Worm (Caenorhabditis elegans): ENCODE data around the gene C08E3.14.
"Not testable (repeated sequence)": the region's sequence is repeated elsewhere in the genome, so short reads cannot be mapped to it uniquely, and the experiment has no call there.

C08E3.14 gene

DNA sequence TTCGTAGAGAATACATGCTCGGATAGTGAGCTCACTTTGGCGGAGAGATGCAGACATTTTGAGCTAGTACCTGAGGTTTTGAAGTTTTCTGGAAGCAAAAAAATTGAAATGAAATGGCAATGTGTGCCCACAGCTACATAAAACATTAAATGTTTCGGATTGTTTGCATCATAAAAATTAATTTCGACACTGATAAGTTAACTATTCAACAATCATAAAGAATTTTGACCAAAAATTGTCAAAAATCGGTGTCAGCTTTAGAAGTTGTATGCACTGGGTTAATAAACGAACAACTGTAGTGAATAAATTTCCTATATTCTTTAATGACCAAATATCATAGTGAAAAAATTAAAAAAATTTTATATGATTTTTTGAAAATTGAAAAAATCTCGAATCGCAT lies 6.8 kb upstream of the C08E3.14 start, which contains the start of gene fbxa-166:
Gene fbxa-166 (minus strand): TSS at position 101 of the 400 bp plus-strand sequence.
- TF ChIP-seq T22C8.4 (GFP tag; IDR thresholded peaks at IDR 0.05) (no peak), klf-2 (GFP tag; conservative IDR thresholded peaks at IDR 0.05) (no peak), ztf-23 (GFP tag; IDR thresholded peaks at IDR 0.05) (no peak), ztf-29 (GFP tag; IDR thresholded peaks at IDR 0.05) (no peak), tab-1 (GFP tag; IDR thresholded peaks at IDR 0.05) (no peak), med-1 (GFP tag; optimal IDR thresholded peaks at IDR 0.05; ENCODE audit: insufficient read depth) (no peak), flt-1 (GFP tag; IDR thresholded peaks at IDR 0.05) (no peak), ref-1 (GFP tag; conservative IDR thresholded peaks at IDR 0.05) (no peak), cog-1 (tag; optimal IDR thresholded peaks at IDR 0.05) (no peak)

DNA sequence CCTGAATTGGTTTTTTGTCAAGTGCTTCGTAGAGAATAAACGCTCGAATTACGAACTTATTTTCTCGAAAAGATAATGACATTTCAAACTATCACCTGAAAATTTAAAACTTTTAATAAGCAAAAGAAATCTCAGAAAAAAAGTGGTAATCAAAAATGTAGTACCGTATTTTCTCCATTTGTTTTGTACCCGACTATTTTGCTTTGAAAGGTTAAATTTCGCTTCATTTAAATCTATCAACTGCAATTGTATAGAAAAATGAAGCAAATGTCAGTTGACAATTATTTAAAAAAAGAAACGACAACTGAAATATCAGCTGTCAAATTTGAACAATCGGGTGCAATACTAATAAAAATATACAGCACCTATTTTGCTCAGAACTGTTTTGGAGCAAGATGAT lies 4.6 kb upstream of the C08E3.14 start, which contains the start of gene fbxa-158:
Gene fbxa-158 (minus strand): TSS at position 101 of the 400 bp plus-strand sequence.
- TF ChIP-seq T22C8.4 (GFP tag; IDR thresholded peaks at IDR 0.05): no peak
- no peak for TF ChIP-seq cog-1 (tag; optimal IDR thresholded peaks at IDR 0.05)
- TF ChIP-seq klf-2 (GFP tag; conservative IDR thresholded peaks at IDR 0.05): no peak
- no peak for TF ChIP-seq tab-1 (GFP tag; IDR thresholded peaks at IDR 0.05)
- no peak for TF ChIP-seq ref-1 (GFP tag; conservative IDR thresholded peaks at IDR 0.05)
- TF ChIP-seq ztf-29 (GFP tag; IDR thresholded peaks at IDR 0.05): no peak
- TF ChIP-seq flt-1 (GFP tag; IDR thresholded peaks at IDR 0.05): no peak
- no peak for TF ChIP-seq ztf-23 (GFP tag; IDR thresholded peaks at IDR 0.05)
- TF ChIP-seq med-1 (GFP tag; optimal IDR thresholded peaks at IDR 0.05; ENCODE audit: insufficient read depth): no peak

DNA sequence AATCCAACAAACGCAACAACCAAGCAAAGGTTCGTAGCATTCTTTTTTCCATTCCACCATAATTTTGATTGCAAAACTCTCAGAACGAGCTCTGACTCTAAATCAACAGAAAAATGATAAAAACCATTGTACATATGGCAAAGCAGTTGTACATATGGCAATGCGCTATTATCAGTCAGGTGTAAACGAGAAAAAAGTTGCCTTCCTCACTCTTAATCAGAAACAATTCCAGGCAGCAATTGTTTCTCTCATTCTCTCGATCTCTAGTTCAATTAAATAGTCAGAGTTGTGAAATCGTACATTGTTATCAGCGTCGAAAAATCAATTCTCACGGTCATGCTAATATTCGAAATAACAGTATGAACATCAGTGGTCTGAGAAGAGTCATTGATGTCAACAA lies 4.0 kb upstream of the C08E3.14 start:
- TF ChIP-seq ztf-29 (GFP tag; IDR thresholded peaks at IDR 0.05) (no peak), T22C8.4 (GFP tag; IDR thresholded peaks at IDR 0.05) (no peak), ztf-23 (GFP tag; IDR thresholded peaks at IDR 0.05) (no peak), tab-1 (GFP tag; IDR thresholded peaks at IDR 0.05) (no peak), cog-1 (tag; optimal IDR thresholded peaks at IDR 0.05) (no peak), med-1 (GFP tag; optimal IDR thresholded peaks at IDR 0.05; ENCODE audit: insufficient read depth) (no peak), klf-2 (GFP tag; conservative IDR thresholded peaks at IDR 0.05) (no peak), ref-1 (GFP tag; conservative IDR thresholded peaks at IDR 0.05) (no peak), flt-1 (GFP tag; IDR thresholded peaks at IDR 0.05) (no peak)

DNA sequence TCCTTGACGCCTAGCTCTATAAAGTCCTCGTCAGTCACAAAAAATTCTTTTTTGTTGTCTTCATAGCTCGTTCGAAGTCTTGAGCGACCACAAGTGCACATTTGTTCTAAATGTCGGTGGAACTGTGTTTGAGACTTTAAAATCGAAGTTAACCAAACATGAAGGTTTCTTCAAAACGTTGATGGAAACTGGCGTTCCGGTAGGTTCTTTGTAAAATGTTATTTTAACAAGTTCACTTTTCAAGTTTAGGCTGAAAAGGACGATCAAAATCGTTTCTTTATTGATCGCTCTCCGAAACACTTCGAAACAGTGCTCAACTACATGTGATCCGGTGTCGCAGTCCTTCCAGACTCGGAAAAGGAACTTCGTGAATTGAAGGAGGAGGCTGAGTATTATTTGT lies 1.2 kb upstream of the C08E3.14 start, which contains the start of gene fbxa-160:
Gene fbxa-160 (minus strand): TSS at position 101 of the 400 bp plus-strand sequence.
- TF ChIP-seq ztf-23 (GFP tag; IDR thresholded peaks at IDR 0.05) (no peak), T22C8.4 (GFP tag; IDR thresholded peaks at IDR 0.05) (no peak), tab-1 (GFP tag; IDR thresholded peaks at IDR 0.05) (no peak)

DNA sequence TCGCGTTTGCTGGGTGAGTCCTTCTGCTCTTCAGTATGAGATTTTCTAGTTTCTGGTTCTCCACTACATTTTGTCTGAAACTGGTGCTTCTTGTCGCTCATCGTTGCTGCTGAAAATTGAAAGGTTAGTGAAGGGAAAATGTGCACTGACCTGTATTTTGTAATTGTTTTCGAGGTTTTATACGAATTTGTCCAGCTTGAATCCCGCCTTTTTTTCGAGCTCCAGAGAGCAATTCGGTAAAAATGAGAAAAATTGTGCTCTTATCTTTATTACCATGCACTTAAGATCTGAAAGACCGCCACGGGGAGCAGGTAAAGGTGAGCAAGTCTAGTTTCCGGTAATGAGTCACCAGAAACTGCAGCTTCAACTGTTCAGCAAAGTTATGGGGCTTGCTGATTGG lies 2.0 kb downstream of the C08E3.14 start, which contains the start of gene C08E3.15:
Gene C08E3.15 (minus strand): TSS at position 101 of the 400 bp plus-strand sequence.
- not testable (repeated sequence) for TF ChIP-seq T22C8.4 (GFP tag; IDR thresholded peaks at IDR 0.05); flt-1 (GFP tag; IDR thresholded peaks at IDR 0.05); ref-1 (GFP tag; conservative IDR thresholded peaks at IDR 0.05)

DNA sequence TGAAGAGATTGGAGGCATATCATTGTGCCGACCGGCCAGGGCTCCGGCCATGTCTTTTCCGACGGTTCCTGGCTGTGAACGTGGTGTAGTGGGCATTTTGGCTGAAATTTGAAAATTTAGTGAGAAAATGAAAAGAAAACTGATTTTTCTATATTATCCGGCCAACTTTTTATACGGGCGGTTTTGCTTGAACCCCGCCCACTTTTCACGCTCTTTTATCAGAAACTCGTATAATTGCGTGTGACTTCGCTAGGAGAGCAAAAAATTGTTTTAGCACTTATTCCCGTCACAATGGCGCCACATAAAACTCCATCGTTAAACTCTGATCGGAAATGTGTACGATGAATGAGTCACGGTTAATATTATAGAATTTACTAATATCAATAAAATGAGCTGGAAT lies 6.5 kb downstream of the C08E3.14 start, which contains the start of gene C08E3.13:
Gene C08E3.13 (minus strand): TSS at position 101 of the 400 bp plus-strand sequence.
- not testable (repeated sequence) for TF ChIP-seq ztf-29 (GFP tag; IDR thresholded peaks at IDR 0.05); klf-2 (GFP tag; conservative IDR thresholded peaks at IDR 0.05); T22C8.4 (GFP tag; IDR thresholded peaks at IDR 0.05)

DNA sequence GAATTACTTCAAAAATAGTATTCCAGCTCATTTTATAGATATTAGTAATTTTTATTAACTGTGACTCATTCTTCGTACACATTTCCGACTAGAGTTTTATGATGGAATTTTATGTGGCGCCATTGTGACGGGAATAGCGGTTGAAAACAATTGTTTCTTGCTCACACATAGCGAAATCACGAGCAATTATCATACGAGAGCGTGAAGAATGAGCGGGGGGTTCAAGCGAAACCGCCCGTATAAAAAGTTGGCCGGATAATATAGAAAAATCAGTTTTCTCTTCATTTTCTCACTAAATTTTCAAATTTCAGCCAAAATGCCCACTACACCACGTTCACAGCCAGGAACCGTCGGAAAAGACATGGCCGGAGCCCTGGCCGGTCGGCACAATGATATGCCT lies 7.7 kb downstream of the C08E3.14 start, which contains the start of gene C08E3.1:
Gene C08E3.1 (plus strand): TSS at position 301 of the 400 bp plus-strand sequence.
- TF ChIP-seq ztf-23 (GFP tag; IDR thresholded peaks at IDR 0.05); cog-1 (tag; optimal IDR thresholded peaks at IDR 0.05); T22C8.4 (GFP tag; IDR thresholded peaks at IDR 0.05): not testable (repeated sequence)

DNA sequence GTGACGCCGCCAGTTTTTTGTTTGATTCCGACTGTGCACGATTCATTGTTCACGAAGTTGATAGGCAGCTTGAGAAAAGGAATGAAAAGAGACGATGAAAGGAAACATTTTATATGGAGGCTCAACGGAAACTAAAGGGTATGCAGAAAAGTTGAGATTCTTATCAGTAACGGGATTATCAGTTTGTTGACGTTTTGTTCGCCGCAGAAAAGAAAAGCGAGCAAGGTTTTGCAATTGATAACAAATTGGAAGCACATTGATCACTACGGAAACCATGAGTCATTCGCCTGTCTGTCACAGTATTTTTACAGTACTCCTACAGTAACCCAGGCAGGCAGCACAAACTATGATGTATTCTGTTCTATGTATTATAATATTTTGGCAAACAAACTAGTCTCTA lies 10.2 kb downstream of the C08E3.14 start:
- TF ChIP-seq ztf-29 (GFP tag; IDR thresholded peaks at IDR 0.05) (no peak), ztf-23 (GFP tag; IDR thresholded peaks at IDR 0.05) (no peak), tab-1 (GFP tag; IDR thresholded peaks at IDR 0.05) (no peak), flt-1 (GFP tag; IDR thresholded peaks at IDR 0.05) (no peak), T22C8.4 (GFP tag; IDR thresholded peaks at IDR 0.05) (no peak), ref-1 (GFP tag; conservative IDR thresholded peaks at IDR 0.05) (no peak), med-1 (GFP tag; optimal IDR thresholded peaks at IDR 0.05; ENCODE audit: insufficient read depth) (no peak), cog-1 (tag; optimal IDR thresholded peaks at IDR 0.05) (no peak), klf-2 (GFP tag; conservative IDR thresholded peaks at IDR 0.05) (no peak)

DNA sequence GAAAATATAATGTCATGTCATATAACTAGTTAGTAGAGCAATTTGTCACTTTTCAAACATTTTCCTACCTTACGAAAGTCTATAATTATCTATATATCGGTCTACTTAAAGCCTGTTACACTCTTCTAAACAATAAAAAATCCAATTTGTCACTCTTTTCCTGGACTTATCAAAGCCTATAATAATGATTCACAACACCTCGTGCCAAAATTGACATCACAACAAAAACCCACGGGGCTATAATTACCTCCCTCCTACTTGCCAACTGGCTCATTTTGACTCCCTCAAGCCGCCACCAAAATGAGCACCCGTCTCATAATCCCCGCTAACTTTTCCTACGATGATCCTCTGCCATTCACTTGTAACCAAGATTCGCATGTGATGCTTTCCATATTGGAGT lies 10.6 kb downstream of the C08E3.14 start, which contains the start of gene srg-20:
Gene srg-20 (plus strand): TSS at position 301 of the 400 bp plus-strand sequence.
- TF ChIP-seq ref-1 (GFP tag; conservative IDR thresholded peaks at IDR 0.05); tab-1 (GFP tag; IDR thresholded peaks at IDR 0.05); ztf-29 (GFP tag; IDR thresholded peaks at IDR 0.05): not testable (repeated sequence)

DNA sequence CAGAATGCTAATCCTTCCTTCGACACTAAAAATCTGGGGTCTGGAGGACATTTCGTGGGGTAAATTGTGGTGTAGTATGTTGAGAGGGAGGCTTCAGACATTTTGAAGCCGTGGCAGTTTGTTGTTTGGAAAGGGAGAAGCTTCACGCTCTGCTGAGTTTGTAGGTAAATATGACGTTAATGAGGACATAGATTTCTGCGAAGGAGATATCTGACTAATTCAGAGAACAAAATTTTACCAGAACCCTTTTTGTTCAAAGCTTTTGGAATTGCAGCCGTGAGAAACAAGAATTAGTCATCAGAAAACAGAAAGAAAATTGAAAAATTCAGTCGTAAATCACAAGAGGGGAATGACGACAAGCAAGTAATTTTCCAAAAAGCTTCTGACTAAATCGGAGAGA lies 14.7 kb downstream of the C08E3.14 start, which contains the start of gene srh-72:
Gene srh-72 (minus strand): TSS at position 101 of the 400 bp plus-strand sequence.
- TF ChIP-seq tab-1 (GFP tag; IDR thresholded peaks at IDR 0.05): no peak
- TF ChIP-seq med-1 (GFP tag; optimal IDR thresholded peaks at IDR 0.05; ENCODE audit: insufficient read depth): no peak
- TF ChIP-seq ztf-29 (GFP tag; IDR thresholded peaks at IDR 0.05): no peak
- TF ChIP-seq ref-1 (GFP tag; conservative IDR thresholded peaks at IDR 0.05): no peak
- TF ChIP-seq T22C8.4 (GFP tag; IDR thresholded peaks at IDR 0.05): no peak
- TF ChIP-seq klf-2 (GFP tag; conservative IDR thresholded peaks at IDR 0.05): no peak
- no peak for TF ChIP-seq ztf-23 (GFP tag; IDR thresholded peaks at IDR 0.05)
- TF ChIP-seq flt-1 (GFP tag; IDR thresholded peaks at IDR 0.05): no peak
- TF ChIP-seq cog-1 (tag; optimal IDR thresholded peaks at IDR 0.05): no peak
